Worm (Caenorhabditis elegans) whole organism, L2 larva: ENCODE results near the gene wnk-1.
A peak's percentile ranks its signal among the peaks of the same experiment; 100 is the strongest.

ENCODE experiments used
- nhr-21 ChIP-seq: fragments of 150-350 bp; optimal IDR thresholded peaks from 2 replicates; lab custom pipeline; 2014; ENCODE audit warnings: missing biosample characterization, missing genetic modification characterization
- nhr-77 ChIP-seq: fragments of 150-350 bp; optimal IDR thresholded peaks from 2 replicates; lab custom pipeline; 2014; ENCODE audit warnings: missing biosample characterization, missing genetic modification characterization
- sma-9 ChIP-seq, 2 experiments: fragments of 150-350 bp in 1 of 2; sonication (generic microtip) in 1 of 2; optimal IDR thresholded peaks; 2 replicates each; lab custom pipeline; 2014 to 2016; ENCODE audit warnings: missing genetic modification characterization in 2 of 2, mild to moderate bottlenecking in 1 of 2, missing biosample characterization in 1 of 2, missing compliant biosample characterization in 1 of 2, missing genetic modification reagents in 1 of 2, moderate library complexity in 1 of 2
- snpc-4 ChIP-seq: fragments of 150-350 bp; optimal IDR thresholded peaks from 2 replicates; lab custom pipeline; 2014; ENCODE audit warnings: missing biosample characterization, missing genetic modification characterization
- ztf-4 ChIP-seq: fragments of 150-350 bp; optimal IDR thresholded peaks from 2 replicates; lab custom pipeline; 2014; ENCODE audit warnings: missing biosample characterization, missing genetic modification characterization

DNA sequence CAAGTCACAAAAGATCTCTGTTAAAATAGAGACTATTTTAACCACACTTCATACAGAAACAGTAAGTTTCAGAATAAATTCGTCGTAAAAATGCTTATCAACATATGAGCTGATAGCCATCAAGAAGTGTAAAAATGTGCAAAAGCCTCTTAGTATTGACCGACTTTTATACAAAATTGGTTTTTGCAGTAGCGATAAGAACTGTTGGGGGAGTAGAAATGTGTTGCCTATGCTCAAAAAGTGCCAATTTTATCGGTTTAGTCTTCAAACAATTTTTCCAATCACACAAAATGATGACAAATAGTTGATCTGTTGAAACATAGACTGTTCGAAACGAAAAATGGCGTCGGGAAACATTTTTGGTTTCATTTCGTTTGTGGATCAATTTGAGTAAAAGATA is 40.0 kb upstream of the wnk-1 start:
- no peak for TF ChIP-seq snpc-4 (tag; lab: Kevin White, UChicago)
- TF ChIP-seq ztf-4 = no peak
- no peak for TF ChIP-seq nhr-77 (tag; lab: Kevin White, UChicago)
- TF ChIP-seq nhr-21 (tag; lab: Kevin White, UChicago) = no peak
- TF ChIP-seq sma-9 (GFP tag; optimal IDR thresholded peaks at IDR 0.05; lab: Kevin White, UChicago) = peak; percentile 70
- TF ChIP-seq sma-9 (tag; optimal IDR thresholded peaks at IDR 0.05; lab: Kevin White, UChicago) = no peak
